Worm (Caenorhabditis elegans): ENCODE measurements around the gene T22D1.5.

The T22D1.5 gene

DNA sequence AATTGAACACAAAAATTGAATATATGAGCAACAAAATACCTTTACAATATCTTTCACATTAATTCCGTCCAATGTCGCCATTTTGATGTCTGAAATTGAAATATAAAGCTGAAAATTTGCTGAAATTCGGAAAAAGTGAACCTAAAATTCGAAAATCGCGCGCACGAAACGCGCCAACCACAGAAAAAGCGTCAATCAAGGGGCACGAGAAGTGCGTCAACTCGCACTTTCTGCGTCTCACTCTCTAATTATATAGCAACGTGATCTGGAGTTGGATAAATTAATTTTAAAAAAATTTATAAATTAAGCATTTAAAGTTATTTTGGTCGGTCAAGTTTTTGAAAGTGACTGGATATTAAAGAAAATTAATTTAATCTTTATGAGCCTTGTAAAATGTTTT, 15.6 kb downstream of the T22D1.5 start, which contains the start of gene ruvb-2 (continued):
- TF ChIP-seq Y5F2A.4 (GFP tag; optimal IDR thresholded peaks at IDR 0.05) (no peak), T26A8.4 (GFP tag; IDR thresholded peaks at IDR 0.05) (peak; percentile 82), nhr-48 (tag; optimal IDR thresholded peaks at IDR 0.05) (peak; percentile 26), ztf-7 (tag; optimal IDR thresholded peaks at IDR 0.05) (peak; percentile 55), lin-29 (GFP tag; IDR thresholded peaks at IDR 0.05) (no peak), aly-2 (tag; optimal IDR thresholded peaks at IDR 0.05) (no peak), mdt-29 (GFP tag; IDR thresholded peaks at IDR 0.05) (no peak), nhr-11 (tag; optimal IDR thresholded peaks at IDR 0.05) (peak; percentile 70), nhr-42 (GFP tag; IDR thresholded peaks at IDR 0.05) (peak; percentile 33; the same call in 1 of the 2 replicates), mep-1 (tag; optimal IDR thresholded peaks at IDR 0.05) (peak; percentile 91), dmd-9 (GFP tag; IDR thresholded peaks at IDR 0.05) (0 out of 2 replicates have a peak, but pooled peaks have one; percentile 11), nhr-28 (tag; optimal IDR thresholded peaks at IDR 0.05) (peak; percentile 40), nhr-6 (tag; optimal IDR thresholded peaks at IDR 0.05) (peak; percentile 81), nhr-237 (tag; optimal IDR thresholded peaks at IDR 0.05) (no peak), dve-1 (tag; optimal IDR thresholded peaks at IDR 0.05; ENCODE audit: insufficient read depth) (peak; percentile 88), nhr-102 (tag; optimal IDR thresholded peaks at IDR 0.05) (peak; percentile 72), dmd-8 (GFP tag; IDR thresholded peaks at IDR 0.05) (no peak), jun-1 (tag; optimal IDR thresholded peaks at IDR 0.05) (peak; percentile 11), tag-97 (GFP tag; IDR thresholded peaks at IDR 0.05) (no peak), gei-8 (GFP tag; optimal IDR thresholded peaks at IDR 0.05) (no peak), pqm-1 (tag; optimal IDR thresholded peaks at IDR 0.05) (peak; percentile 5), spr-1 (tag; optimal IDR thresholded peaks at IDR 0.05) (peak; percentile 38), mxl-3 (GFP tag; optimal IDR thresholded peaks at IDR 0.05) (peak; percentile 83), egl-43 (GFP tag; IDR thresholded peaks at IDR 0.05) (no peak), dmd-6 (GFP tag; IDR thresholded peaks at IDR 0.05) (peak; percentile 70), unc-130 (GFP tag; optimal IDR thresholded peaks at IDR 0.05) (peak; percentile 3), mxl-2 (GFP tag; conservative IDR thresholded peaks at IDR 0.05) (no peak), T20F7.1 (GFP tag; optimal IDR thresholded peaks at IDR 0.05) (peak; percentile 83), F37D6.2 (tag; optimal IDR thresholded peaks at IDR 0.05) (peak; percentile 66), sdz-12 (GFP tag; optimal IDR thresholded peaks at IDR 0.05) (no peak), zag-1 (tag; optimal IDR thresholded peaks at IDR 0.05) (no peak)

ce11 chrIV:6920063-6920462, 16.3 kb downstream of the T22D1.5 start, which contains the start of gene T22D1.18:
TSS of gene T22D1.18 (minus strand) at chrIV:6920163.
- TF ChIP-seq nhr-28 (tag; optimal IDR thresholded peaks at IDR 0.05) (no peak), saeg-2 (GFP tag; IDR thresholded peaks at IDR 0.05) (no peak), spr-1 (tag; optimal IDR thresholded peaks at IDR 0.05) (no peak), tra-1 (GFP tag; IDR thresholded peaks at IDR 0.05) (0 out of 2 replicates have a peak, but pooled peaks have one; percentile 8), mxl-3 (GFP tag; optimal IDR thresholded peaks at IDR 0.05) (no peak), egl-43 (GFP tag; IDR thresholded peaks at IDR 0.05) (no peak), nhr-11 (tag; optimal IDR thresholded peaks at IDR 0.05) (no peak), nhr-10 (tag; optimal IDR thresholded peaks at IDR 0.05) (no peak)

DNA sequence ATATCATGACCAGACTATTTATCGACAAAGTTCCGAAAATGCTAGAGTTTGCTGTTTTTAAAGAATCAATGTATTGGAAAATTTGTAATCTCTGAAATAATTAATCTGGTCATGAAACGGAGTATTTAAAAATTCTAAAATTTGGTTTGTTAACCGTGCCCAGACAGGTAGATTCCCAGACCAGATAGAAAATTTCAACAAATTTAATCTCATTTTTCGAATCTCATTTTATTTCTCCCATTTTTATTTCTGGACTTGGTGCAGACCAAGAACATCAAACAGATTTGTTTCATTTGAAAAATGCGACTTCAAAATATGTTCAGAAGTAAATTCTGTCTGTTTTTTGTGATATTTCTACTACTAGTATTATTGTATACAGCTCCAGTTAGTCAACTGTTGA, 19.3 kb downstream of the T22D1.5 start, which contains the start of gene T22D1.1:
Gene T22D1.1, plus strand, starts transcription at position 301 of the 400 bp plus-strand sequence.
- TF ChIP-seq ztf-7 (tag; optimal IDR thresholded peaks at IDR 0.05) (no peak), pha-4 (GFP tag; IDR thresholded peaks at IDR 0.05) (no peak), pha-4 (tag; optimal IDR thresholded peaks at IDR 0.05) (no peak), ztf-11 (tag; optimal IDR thresholded peaks at IDR 0.05) (no peak), nhr-28 (tag; optimal IDR thresholded peaks at IDR 0.05) (no peak), php-3 (GFP tag; IDR thresholded peaks at IDR 0.05) (no peak), nhr-76 (tag; optimal IDR thresholded peaks at IDR 0.05) (no peak), ceh-82 (tag; optimal IDR thresholded peaks at IDR 0.05) (no peak), nhr-111 (GFP tag; optimal IDR thresholded peaks at IDR 0.05) (no peak), Y5F2A.4 (GFP tag; optimal IDR thresholded peaks at IDR 0.05) (no peak), F44E2.7 (GFP tag; IDR thresholded peaks at IDR 0.05) (no peak), zfp-2 (tag; optimal IDR thresholded peaks at IDR 0.05) (no peak), Y75B8A.6 (GFP tag; IDR thresholded peaks at IDR 0.05) (no peak), daf-19 (GFP tag; conservative IDR thresholded peaks at IDR 0.05) (no peak), ceh-62 (tag; optimal IDR thresholded peaks at IDR 0.05) (no peak), ces-1 (GFP tag; optimal IDR thresholded peaks at IDR 0.05) (no peak), nhr-10 (tag; optimal IDR thresholded peaks at IDR 0.05) (no peak), nhr-42 (GFP tag; IDR thresholded peaks at IDR 0.05) (no peak), nhr-48 (tag; optimal IDR thresholded peaks at IDR 0.05) (no peak), duxl-1 (tag; optimal IDR thresholded peaks at IDR 0.05; ENCODE audit: poor library complexity) (no peak)
